ENCODE assay signal across 1 fruit fly cellular context in genomic region chr2L:3804641-3805273, dm6.
TF ChIP-seq lines count a peak whose summit lies in the region.

No protein-coding gene starts in this region.

TF ChIP-seq in whole organism, embryonic, 481 proteins besides CTCF, POLR2A, EP300 and RAD21 (continued from another document):
- peak; percentile 98 for TF ChIP-seq CG13624 (GFP tag; optimal IDR thresholded peaks at IDR 0.05; lab: Kevin White, UChicago)
- TF ChIP-seq CG10366 (GFP tag; IDR thresholded peaks at IDR 0.05; lab: Robert Waterston, UW) = peak; percentile 98
- TF ChIP-seq ATbp (GFP tag; optimal IDR thresholded peaks at IDR 0.05; lab: Kevin White, UChicago) = peak; percentile 99
- peak; percentile 97 for TF ChIP-seq gro (GFP tag; optimal IDR thresholded peaks at IDR 0.05; lab: Kevin White, UChicago)
- peak; percentile 96 for TF ChIP-seq ERR (GFP tag; optimal IDR thresholded peaks at IDR 0.05; lab: Kevin White, UChicago)
- no peak for TF ChIP-seq Sin3A (optimal IDR thresholded peaks at IDR 0.05; lab: Kevin White, UChicago)
- peak; percentile 90 for TF ChIP-seq Myb (GFP tag; optimal IDR thresholded peaks at IDR 0.05; lab: Kevin White, UChicago)
- peak; percentile 97 for TF ChIP-seq CG2120 (GFP tag; optimal IDR thresholded peaks at IDR 0.05; lab: Kevin White, UChicago)
- TF ChIP-seq CG11456 (GFP tag; IDR thresholded peaks at IDR 0.05; lab: Robert Waterston, UW) = peak; percentile 94
- peak; percentile 98 for TF ChIP-seq ems (GFP tag; optimal IDR thresholded peaks at IDR 0.05; lab: Kevin White, UChicago)
- no peak for TF ChIP-seq Opbp (GFP tag; IDR thresholded peaks at IDR 0.05; lab: Robert Waterston, UW; ENCODE audit: partially characterized antibody)
- TF ChIP-seq al (GFP tag; IDR thresholded peaks at IDR 0.05; lab: Robert Waterston, UW) = peak; percentile 89
- peak; percentile 97 for TF ChIP-seq CG6765 (GFP tag; optimal IDR thresholded peaks at IDR 0.05; lab: Kevin White, UChicago)
- TF ChIP-seq CG34376 (GFP tag; optimal IDR thresholded peaks at IDR 0.05; lab: Kevin White, UChicago) = peak; percentile 97
- peak; percentile 81 for TF ChIP-seq grn (GFP tag; optimal IDR thresholded peaks at IDR 0.05; lab: Kevin White, UChicago)
- peak; percentile 94 for TF ChIP-seq tup (GFP tag; optimal IDR thresholded peaks at IDR 0.05; lab: Kevin White, UChicago)
- no peak for TF ChIP-seq amos (GFP tag; IDR thresholded peaks at IDR 0.05; lab: Robert Waterston, UW; ENCODE audit: partially characterized antibody)
- TF ChIP-seq br (optimal IDR thresholded peaks at IDR 0.05; lab: Kevin White, UChicago) = no peak
- peak; percentile 97 for TF ChIP-seq scrt (GFP tag; optimal IDR thresholded peaks at IDR 0.05; lab: Kevin White, UChicago)
- TF ChIP-seq p53 (GFP tag; optimal IDR thresholded peaks at IDR 0.05; lab: Kevin White, UChicago) = peak; percentile 94
- no peak for TF ChIP-seq hth (optimal IDR thresholded peaks at IDR 0.05; lab: Kevin White, UChicago)
- peak; percentile 94 for TF ChIP-seq Vsx1 (GFP tag; optimal IDR thresholded peaks at IDR 0.05; lab: Kevin White, UChicago)
- peak; percentile 81 for TF ChIP-seq CG15073 (GFP tag; optimal IDR thresholded peaks at IDR 0.05; lab: Kevin White, UChicago)
- peak; percentile 98 for TF ChIP-seq CrebB (tag; optimal IDR thresholded peaks at IDR 0.05; lab: Kevin White, UChicago)
- TF ChIP-seq Dp (GFP tag; optimal IDR thresholded peaks at IDR 0.05; lab: Kevin White, UChicago) = peak; percentile 35
- peak; percentile 82 for TF ChIP-seq CG10321 (GFP tag; IDR thresholded peaks at IDR 0.05; lab: Robert Waterston, UW)
- peak; percentile 95 for TF ChIP-seq CG17912 (GFP tag; optimal IDR thresholded peaks at IDR 0.05; lab: Kevin White, UChicago)
- peak; percentile 98 for TF ChIP-seq Optix (GFP tag; IDR thresholded peaks at IDR 0.05; lab: Robert Waterston, UW)
- TF ChIP-seq BEAF-32 (GFP tag; optimal IDR thresholded peaks at IDR 0.05; lab: Kevin White, UChicago) = peak; percentile 31
- TF ChIP-seq zen (tag; optimal IDR thresholded peaks at IDR 0.05; lab: Kevin White, UChicago) = peak; percentile 95
- peak; percentile 99 for TF ChIP-seq Oli (tag; optimal IDR thresholded peaks at IDR 0.05; lab: Kevin White, UChicago)
- peak; percentile 97 for TF ChIP-seq croc (GFP tag; conservative IDR thresholded peaks at IDR 0.05; lab: Robert Waterston, UW)
- TF ChIP-seq bab2 (GFP tag; optimal IDR thresholded peaks at IDR 0.05; lab: Kevin White, UChicago) = peak; percentile 98
- TF ChIP-seq Ets97D (GFP tag; optimal IDR thresholded peaks at IDR 0.05; lab: Kevin White, UChicago) = peak; percentile 92
- peak; percentile 89 for TF ChIP-seq Nf-YB (GFP tag; optimal IDR thresholded peaks at IDR 0.05; lab: Kevin White, UChicago)
- TF ChIP-seq crol (GFP tag; IDR thresholded peaks at IDR 0.05; lab: Robert Waterston, UW) = peak; percentile 89
